Worm (Caenorhabditis elegans): ENCODE data around the gene C38C3.4.

DNA sequence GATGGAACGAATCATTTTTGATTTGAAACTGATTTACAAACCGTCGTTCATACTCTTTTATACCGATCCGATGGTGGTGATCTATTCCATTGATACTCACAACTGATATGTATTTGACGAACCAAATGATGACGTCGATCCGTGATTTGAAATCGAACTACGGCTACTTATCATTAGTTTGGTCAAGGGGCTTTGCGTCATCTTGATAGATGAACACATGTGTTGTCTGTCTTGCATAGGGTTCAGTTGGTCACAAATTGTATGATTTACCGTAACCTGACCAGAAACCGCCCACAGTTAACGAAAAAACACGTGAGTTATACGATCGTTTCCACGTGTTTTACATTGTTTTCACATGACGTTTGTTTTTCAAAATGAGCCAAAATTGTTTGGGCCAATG, 31.7 kb upstream of the C38C3.4 start, which contains the start of gene cnc-2:
- TF ChIP-seq T07F8.4 (tag; optimal IDR thresholded peaks at IDR 0.05) (no peak), B0019.2 (GFP tag; conservative IDR thresholded peaks at IDR 0.05) (no peak), pbrm-1 (GFP tag; IDR thresholded peaks at IDR 0.05) (no peak), rcor-1 (GFP tag; IDR thresholded peaks at IDR 0.05) (no peak), dox-1 (GFP tag; IDR thresholded peaks at IDR 0.05) (no peak)

Measured in whole organism, young adult.